Worm (Caenorhabditis elegans): ENCODE data around the gene F31F7.2.

F31F7.2 gene

ce11 chrV:6247397-6247796 lies 23.3 kb upstream of the F31F7.2 start (continued):
- TF ChIP-seq nhr-111 (GFP tag; optimal IDR thresholded peaks at IDR 0.05), result no peak

ce11 chrV:6248714-6249113 lies 21.9 kb upstream of the F31F7.2 start:
- peak in 1 of 2 experiments; percentile 16 for TF ChIP-seq mdl-1 (tag; optimal IDR thresholded peaks at IDR 0.05)
- TF ChIP-seq hlh-30 (tag; optimal IDR thresholded peaks at IDR 0.05; ENCODE audit: insufficient read depth), result peak; percentile 64
- peak; percentile 8 for TF ChIP-seq nhr-48 (tag; optimal IDR thresholded peaks at IDR 0.05)
- no peak for TF ChIP-seq nhr-102 (tag; optimal IDR thresholded peaks at IDR 0.05)
- TF ChIP-seq daf-16 (GFP tag; optimal IDR thresholded peaks at IDR 0.05), result no peak
- peak; percentile 53 for TF ChIP-seq daf-16 (tag; optimal IDR thresholded peaks at IDR 0.05)
- peak; percentile 50 for TF ChIP-seq nhr-28 (tag; optimal IDR thresholded peaks at IDR 0.05)
- TF ChIP-seq hlh-11 (tag; optimal IDR thresholded peaks at IDR 0.05), result peak; percentile 42
- peak; percentile 10 for TF ChIP-seq dve-1 (tag; optimal IDR thresholded peaks at IDR 0.05; ENCODE audit: insufficient read depth)
- peak; percentile 19; the same call in 1 of the 2 replicates for TF ChIP-seq dmd-6 (GFP tag; IDR thresholded peaks at IDR 0.05)
- no peak for TF ChIP-seq mxl-3 (GFP tag; optimal IDR thresholded peaks at IDR 0.05)

ce11 chrV:6249135-6249534 lies 21.5 kb upstream of the F31F7.2 start:
- TF ChIP-seq nhr-6 (tag; optimal IDR thresholded peaks at IDR 0.05) (no peak), unc-62 (GFP tag; optimal IDR thresholded peaks at IDR 0.05 in 1 of 2) (peak in 1 of 2 experiments; percentile 95), unc-62 (tag; optimal IDR thresholded peaks at IDR 0.05) (no peak)

- TF ChIP-seq F49E8.2 (tag; optimal IDR thresholded peaks at IDR 0.05; ENCODE audit: borderline replicate concordance) (no peak), lin-15B (tag; optimal IDR thresholded peaks at IDR 0.05) (no peak), nhr-48 (tag; optimal IDR thresholded peaks at IDR 0.05) (peak; percentile 66), dmd-8 (GFP tag; IDR thresholded peaks at IDR 0.05) (no peak), nhr-237 (tag; optimal IDR thresholded peaks at IDR 0.05) (no peak), unc-62 (GFP tag; optimal IDR thresholded peaks at IDR 0.05 in 1 of 2) (peak in 1 of 2 experiments; percentile 90), unc-62 (tag; optimal IDR thresholded peaks at IDR 0.05) (no peak), gei-8 (GFP tag; optimal IDR thresholded peaks at IDR 0.05) (no peak), nhr-28 (tag; optimal IDR thresholded peaks at IDR 0.05) (peak; percentile 75), mdl-1 (tag; optimal IDR thresholded peaks at IDR 0.05) (no peak), nhr-76 (tag; optimal IDR thresholded peaks at IDR 0.05) (no peak), daf-16 (GFP tag; optimal IDR thresholded peaks at IDR 0.05) (no peak), daf-16 (tag; optimal IDR thresholded peaks at IDR 0.05) (peak; percentile 45), aly-2 (tag; optimal IDR thresholded peaks at IDR 0.05) (no peak), nhr-42 (GFP tag; IDR thresholded peaks at IDR 0.05) (no peak), dve-1 (tag; optimal IDR thresholded peaks at IDR 0.05; ENCODE audit: insufficient read depth) (peak; percentile 69), dmd-6 (GFP tag; IDR thresholded peaks at IDR 0.05) (peak; percentile 85), ZK546.5 (tag; optimal IDR thresholded peaks at IDR 0.05) (no peak), hlh-11 (tag; optimal IDR thresholded peaks at IDR 0.05) (peak; percentile 37), ceh-32 (tag; optimal IDR thresholded peaks at IDR 0.05; ENCODE audit: poor library complexity) (no peak), pqm-1 (tag; optimal IDR thresholded peaks at IDR 0.05) (peak; percentile 82), aha-1 (tag) (peak; percentile 94), nhr-77 (tag; optimal IDR thresholded peaks at IDR 0.05) (peak; percentile 69), php-3 (GFP tag; IDR thresholded peaks at IDR 0.05) (peak; percentile 57; the same call in 1 of the 2 replicates)
These were observed 19.6 kb upstream of the F31F7.2 start for ce11 chrV:6250959-6251598.

ce11 chrV:6253936-6254335 lies 16.7 kb upstream of the F31F7.2 start:
- TF ChIP-seq dpl-1 (GFP tag; optimal IDR thresholded peaks at IDR 0.05) (no peak), zfp-2 (tag; optimal IDR thresholded peaks at IDR 0.05) (no peak), pha-4 (GFP tag; IDR thresholded peaks at IDR 0.05) (no peak), pha-4 (tag; optimal IDR thresholded peaks at IDR 0.05) (no peak), fkh-10 (GFP tag; optimal IDR thresholded peaks at IDR 0.05) (no peak), fos-1 (tag; optimal IDR thresholded peaks at IDR 0.05) (no peak), mdt-29 (GFP tag; IDR thresholded peaks at IDR 0.05) (no peak), nhr-48 (tag; optimal IDR thresholded peaks at IDR 0.05) (no peak), mdl-1 (tag; optimal IDR thresholded peaks at IDR 0.05) (no peak), nhr-76 (tag; optimal IDR thresholded peaks at IDR 0.05) (no peak), dmd-9 (GFP tag; IDR thresholded peaks at IDR 0.05) (no peak)
